Worm (Caenorhabditis elegans) whole organism, late embryonic: ENCODE measurements around the gene vps-54.

Experiments used
- C08G9.2 ChIP-seq: sonication (generic microtip); optimal IDR thresholded peaks from 2 replicates; lab custom pipeline; 2016; ENCODE audit warnings: mild to moderate bottlenecking, missing genetic modification characterization, moderate library complexity, missing compliant biosample characterization
- F13H6.1 ChIP-seq: sonication (generic microtip); optimal IDR thresholded peaks from 2 replicates; lab custom pipeline; 2016; ENCODE audit warnings: missing genetic modification characterization, missing compliant biosample characterization
- K02D7.2 ChIP-seq: sonication (generic microtip); optimal IDR thresholded peaks from 2 replicates; lab custom pipeline; 2017; ENCODE audit warnings: mild to moderate bottlenecking, missing genetic modification characterization, missing compliant biosample characterization
- K09A11.1 ChIP-seq: sonication (generic microtip); optimal IDR thresholded peaks from 2 replicates; lab custom pipeline; 2017; ENCODE audit warnings: antibody characterized with exemption, mild to moderate bottlenecking, missing genetic modification characterization, missing compliant biosample characterization; ENCODE audit not compliant: insufficient read depth
- ceh-14 ChIP-seq: sonication (generic microtip); optimal IDR thresholded peaks from 2 replicates; lab custom pipeline; 2016; ENCODE audit warnings: missing genotype, missing genetic modification characterization, missing compliant biosample characterization
- ceh-19 ChIP-seq: fragments of 200-800 bp; sonication (Bioruptor generic); optimal IDR thresholded peaks from 2 replicates; lab custom pipeline; 2018; ENCODE audit warnings: mild to moderate bottlenecking, missing genetic modification characterization, missing compliant biosample characterization
- ceh-22 ChIP-seq: sonication (generic microtip); optimal IDR thresholded peaks from 2 replicates; lab custom pipeline; 2017; ENCODE audit warnings: missing biosample characterization, missing genetic modification characterization
- ceh-31 ChIP-seq: sonication (generic microtip); optimal IDR thresholded peaks from 2 replicates; lab custom pipeline; 2016; ENCODE audit warnings: missing genetic modification characterization, missing compliant biosample characterization
- ceh-34 ChIP-seq: sonication (generic microtip); optimal IDR thresholded peaks from 2 replicates; lab custom pipeline; 2016; ENCODE audit warnings: mild to moderate bottlenecking, missing genetic modification characterization, missing compliant biosample characterization
- ceh-48 ChIP-seq: sonication (generic microtip); optimal IDR thresholded peaks from 2 replicates; lab custom pipeline; 2016; ENCODE audit warnings: missing genetic modification characterization, inconsistent platforms, missing compliant biosample characterization
- ceh-6 ChIP-seq: fragments of 200-800 bp; sonication (Bioruptor generic); optimal IDR thresholded peaks from 2 replicates; lab custom pipeline; 2018; ENCODE audit warnings: mild to moderate bottlenecking, missing genetic modification characterization, missing compliant biosample characterization
- che-1 ChIP-seq: sonication (generic microtip); optimal IDR thresholded peaks from 2 replicates; lab custom pipeline; 2016; ENCODE audit warnings: mild to moderate bottlenecking, missing genetic modification characterization, missing compliant biosample characterization
- elt-4 ChIP-seq: sonication (generic microtip); optimal IDR thresholded peaks from 2 replicates; lab custom pipeline; 2016; ENCODE audit warnings: missing genetic modification characterization, missing compliant biosample characterization
- eyg-1 ChIP-seq: sonication (generic microtip); optimal IDR thresholded peaks from 2 replicates; lab custom pipeline; 2016; ENCODE audit warnings: missing genotype, missing genetic modification characterization, missing compliant biosample characterization
- hlh-13 ChIP-seq: fragments of 200-800 bp; sonication (Bioruptor generic); optimal IDR thresholded peaks from 2 replicates; lab custom pipeline; 2018; ENCODE audit warnings: mild to moderate bottlenecking, missing genetic modification characterization, missing compliant biosample characterization
- hlh-15 ChIP-seq: sonication (generic microtip); optimal IDR thresholded peaks from 2 replicates; lab custom pipeline; 2016; ENCODE audit warnings: missing genetic modification characterization, missing compliant biosample characterization
- hlh-30 ChIP-seq: sonication (generic microtip); optimal IDR thresholded peaks from 2 replicates; lab custom pipeline; 2017; ENCODE audit warnings: antibody characterized with exemption, missing genetic modification characterization, missing compliant biosample characterization; ENCODE audit not compliant: insufficient read depth
- lim-6 ChIP-seq: sonication (generic microtip); optimal IDR thresholded peaks from 2 replicates; lab custom pipeline; 2016; ENCODE audit warnings: missing genetic modification characterization, missing compliant biosample characterization
- nhr-11 ChIP-seq: fragments of 150-350 bp; optimal IDR thresholded peaks from 2 replicates; lab custom pipeline; 2014; ENCODE audit warnings: missing biosample characterization, missing genetic modification characterization
- nhr-232 ChIP-seq: sonication (generic microtip); optimal IDR thresholded peaks from 2 replicates; lab custom pipeline; 2016; ENCODE audit warnings: missing genetic modification characterization, missing compliant biosample characterization
- odd-2 ChIP-seq: sonication (generic microtip); optimal IDR thresholded peaks from 2 replicates; lab custom pipeline; 2017; ENCODE audit warnings: antibody characterized with exemption, mild to moderate bottlenecking, missing genetic modification characterization, missing compliant biosample characterization
- pax-1 ChIP-seq: fragments of 150-350 bp; optimal IDR thresholded peaks from 2 replicates; lab custom pipeline; 2014; ENCODE audit warnings: missing biosample characterization, missing genetic modification characterization
- pros-1 ChIP-seq: fragments of 150-350 bp; optimal IDR thresholded peaks from 2 replicates; lab custom pipeline; 2014; ENCODE audit warnings: missing biosample characterization, missing genetic modification reagents, missing genetic modification characterization
- sdc-2 ChIP-seq: sonication (generic microtip); optimal IDR thresholded peaks from 2 replicates; lab custom pipeline; 2016; ENCODE audit warnings: missing genotype, missing genetic modification characterization, missing compliant biosample characterization
- tbx-2 ChIP-seq: sonication (generic microtip); optimal IDR thresholded peaks from 2 replicates; lab custom pipeline; 2016; ENCODE audit warnings: missing genetic modification characterization, missing compliant biosample characterization
- ttx-3 ChIP-seq: sonication (generic microtip); optimal IDR thresholded peaks from 2 replicates; lab custom pipeline; 2016; ENCODE audit warnings: missing genetic modification reagents, missing genetic modification characterization, missing compliant biosample characterization
- unc-3 ChIP-seq, 2 experiments: fragments of 200-800 bp in 1 of 2; sonication (Bioruptor generic) in 1 of 2; sonication (generic microtip) in 1 of 2; conservative IDR thresholded peaks in 1 of 2; optimal IDR thresholded peaks in 1 of 2; 2 replicates each; pipeline versions ENCODE4 v1.3.6 to Lab custom; 2016 to 2022; ENCODE audit warnings: missing compliant biosample characterization in 2 of 2, missing genetic modification characterization in 2 of 2, missing genetic modification reagents in 1 of 2
- unc-42 ChIP-seq: sonication (generic microtip); optimal IDR thresholded peaks from 2 replicates; lab custom pipeline; 2016; ENCODE audit warnings: missing genotype, missing genetic modification characterization, missing compliant biosample characterization
- unc-86 ChIP-seq: sonication (generic microtip); optimal IDR thresholded peaks from 2 replicates; lab custom pipeline; 2016; ENCODE audit warnings: missing genetic modification characterization, missing compliant biosample characterization
- ztf-16 ChIP-seq: sonication (generic microtip); optimal IDR thresholded peaks from 2 replicates; lab custom pipeline; 2017; ENCODE audit warnings: missing genetic modification characterization, missing compliant biosample characterization

vps-54 gene

DNA sequence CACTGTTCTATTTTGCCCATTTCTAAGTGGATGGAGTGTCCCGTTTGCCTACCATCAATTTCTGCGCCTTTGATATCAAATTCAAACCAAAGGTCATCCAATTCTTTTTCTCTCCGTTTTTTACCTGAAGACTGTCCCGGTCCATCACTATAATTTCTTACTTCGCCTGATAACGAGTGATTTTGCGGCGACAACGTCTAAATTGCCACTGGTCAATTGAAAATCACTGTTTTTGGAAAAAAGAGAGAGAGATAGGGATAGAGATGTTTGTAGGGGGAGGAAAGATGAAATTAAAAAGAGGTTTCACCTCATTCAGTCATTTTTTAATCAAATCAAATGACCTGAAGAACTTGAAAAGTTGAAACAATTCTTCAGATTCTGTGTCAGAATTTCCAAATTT is 4.7 kb downstream of the vps-54 start:
- TF ChIP-seq hlh-15 (tag; lab: Kevin White, UChicago) = no peak
- TF ChIP-seq ceh-22 (tag; lab: Kevin White, UChicago) = no peak
- TF ChIP-seq ceh-14 (tag; lab: Kevin White, UChicago) = no peak
- no peak for TF ChIP-seq elt-4 (tag; lab: Kevin White, UChicago)
- TF ChIP-seq ttx-3 (tag; lab: Kevin White, UChicago) = no peak
- no peak for TF ChIP-seq pax-1 (tag; lab: Kevin White, UChicago)
- no peak for TF ChIP-seq ceh-48 (tag; lab: Kevin White, UChicago)
- TF ChIP-seq unc-3 (GFP tag; conservative IDR thresholded peaks at IDR 0.05; lab: Robert Waterston, UW) = no peak
- no peak for TF ChIP-seq unc-3 (tag; optimal IDR thresholded peaks at IDR 0.05; lab: Kevin White, UChicago)
- TF ChIP-seq nhr-232 = no peak
- no peak for TF ChIP-seq hlh-13
- no peak for TF ChIP-seq pros-1 (tag; lab: Kevin White, UChicago)
- TF ChIP-seq nhr-11 (tag; lab: Kevin White, UChicago) = no peak
- TF ChIP-seq ceh-31 (tag; lab: Kevin White, UChicago) = no peak
- TF ChIP-seq eyg-1 (tag; lab: Kevin White, UChicago) = no peak
- TF ChIP-seq, all 69 proteins: peak for 0

ce11 chrV:10568496-10568895 is 7.7 kb downstream of the vps-54 start:
- no peak for TF ChIP-seq unc-42 (tag; lab: Kevin White, UChicago)

ce11 chrV:10564830-10565365 is 11.3 kb downstream of the vps-54 start, which contains the start of gene cat-4:
TSS of gene cat-4 (plus strand) at chrV:10564880.
- TF ChIP-seq C08G9.2 (tag; lab: Kevin White, UChicago) (no peak), ceh-6 (no peak), unc-42 (tag; lab: Kevin White, UChicago) (no peak), ceh-19 (GFP tag; lab: Kevin White, UChicago) (no peak), ceh-34 (tag; lab: Kevin White, UChicago) (no peak), ztf-16 (tag; lab: Kevin White, UChicago) (no peak), odd-2 (tag; lab: Kevin White, UChicago) (no peak), lim-6 (tag; lab: Kevin White, UChicago) (no peak), nhr-232 (no peak), unc-86 (tag; lab: Kevin White, UChicago) (no peak), ceh-22 (tag; lab: Kevin White, UChicago) (no peak), elt-4 (tag; lab: Kevin White, UChicago) (no peak), sdc-2 (tag; lab: Kevin White, UChicago) (no peak)

DNA sequence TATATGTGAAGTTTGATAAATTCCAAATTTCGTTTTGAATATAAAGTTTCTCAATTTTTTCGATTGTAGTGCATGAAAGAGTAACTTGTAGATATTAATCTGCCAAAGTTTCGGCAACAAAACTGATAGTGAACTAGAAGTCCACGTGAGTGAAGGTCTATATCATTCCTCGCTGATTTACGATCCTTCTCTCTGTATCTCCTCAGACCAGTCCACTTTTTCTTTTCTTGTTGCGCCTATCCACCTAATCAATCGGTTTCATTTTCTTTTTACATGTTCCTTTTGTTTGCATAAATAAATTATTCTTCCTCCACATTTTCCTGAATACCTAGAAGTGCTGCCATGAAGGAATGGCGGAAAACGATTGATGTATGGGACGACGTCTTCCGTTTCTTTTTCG is 12.1 kb downstream of the vps-54 start:
- TF ChIP-seq K02D7.2 (tag; lab: Kevin White, UChicago) (no peak), K09A11.1 (tag; lab: Kevin White, UChicago) (no peak), che-1 (no peak), pax-1 (tag; lab: Kevin White, UChicago) (no peak), F13H6.1 (tag; lab: Kevin White, UChicago) (no peak), pros-1 (tag; lab: Kevin White, UChicago) (no peak), hlh-13 (no peak)
- TF ChIP-seq, all 69 proteins: peak for 0

DNA sequence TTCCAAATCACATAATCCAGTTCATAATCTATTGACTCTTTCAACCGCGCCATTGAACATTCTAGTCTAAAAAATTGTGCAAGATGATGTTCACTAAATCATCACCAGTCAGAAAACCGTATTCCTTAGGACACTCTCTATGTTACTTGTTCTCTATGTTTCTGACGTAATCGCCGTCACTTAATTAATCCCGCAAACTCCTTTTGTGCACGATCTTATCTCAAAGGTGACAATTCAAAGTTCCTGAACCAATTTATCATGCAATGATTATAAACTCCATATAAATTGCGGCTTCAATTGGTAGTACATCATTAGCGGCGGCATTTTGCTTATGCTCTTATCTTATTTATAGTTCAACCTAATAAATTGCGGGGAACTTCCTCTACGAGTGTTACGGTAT is 13.4 kb downstream of the vps-54 start:
- TF ChIP-seq hlh-30 (tag; lab: Kevin White, UChicago) (no peak), tbx-2 (tag; lab: Kevin White, UChicago) (no peak)

ce11 chrV:10561632-10562031 is 14.6 kb downstream of the vps-54 start:
- TF ChIP-seq hlh-13 = no peak
- TF ChIP-seq elt-4 (tag; lab: Kevin White, UChicago) = peak; percentile 50
